Fruit fly (Drosophila melanogaster): ENCODE data around the gene CG14840.
A peak's percentile ranks its signal among the peaks of the same experiment; 100 is the strongest.

DNA sequence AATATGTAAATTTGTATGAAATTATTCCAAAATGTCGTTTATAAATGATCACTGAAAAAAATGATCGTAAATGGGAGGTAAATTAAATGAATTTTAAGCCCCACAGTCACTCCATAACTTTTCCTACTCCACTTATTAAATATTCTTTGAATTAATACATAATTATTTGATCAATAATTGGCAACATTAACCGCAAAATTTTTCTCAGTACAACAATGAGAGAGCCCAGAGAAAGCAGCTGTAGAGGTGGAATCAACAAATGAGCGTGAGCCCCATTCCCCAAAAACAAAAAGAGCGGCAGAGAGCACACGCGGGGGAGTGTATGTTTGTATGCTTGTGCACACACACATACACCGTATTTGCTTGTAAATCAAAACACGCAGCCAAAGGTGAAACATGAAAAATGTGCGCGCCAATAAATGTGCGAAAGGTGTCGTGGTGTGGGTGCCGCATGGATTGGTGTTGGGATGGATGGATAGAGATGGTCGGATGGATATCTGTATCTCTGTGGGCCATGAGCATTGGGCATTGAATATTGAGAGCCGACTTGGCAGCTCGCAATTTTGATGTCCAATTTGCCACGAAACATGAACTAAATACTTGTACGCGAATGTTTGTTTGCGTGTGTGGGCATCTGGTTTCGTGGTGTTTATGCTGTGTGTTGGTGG is 22.9 kb upstream of the CG14840 start:
- TF ChIP-seq psq (optimal IDR thresholded peaks at IDR 0.05) = no peak
- no peak for TF ChIP-seq CG8478 (optimal IDR thresholded peaks at IDR 0.05)
- TF ChIP-seq pan (optimal IDR thresholded peaks at IDR 0.05) = no peak
- TF ChIP-seq usp (GFP tag; optimal IDR thresholded peaks at IDR 0.05) = no peak
- TF ChIP-seq Dll (optimal IDR thresholded peaks at IDR 0.05) = peak; percentile 92

Data from whole organism.